Worm (Caenorhabditis elegans) whole organism, L2 larva: ENCODE data around the gene let-4.

Source experiments
- C34F6.9 ChIP-seq: fragments of 150-350 bp; optimal IDR thresholded peaks from 2 replicates; lab custom pipeline; 2014; ENCODE audit warnings: missing biosample characterization, missing genetic modification characterization
- F13H6.1 ChIP-seq: sonication (generic microtip); optimal IDR thresholded peaks from 2 replicates; lab custom pipeline; 2016; ENCODE audit warnings: missing genetic modification characterization, missing compliant biosample characterization
- R02D3.7 ChIP-seq: fragments of 150-350 bp; optimal IDR thresholded peaks from 2 replicates; lab custom pipeline; 2014; ENCODE audit warnings: missing biosample characterization, missing genetic modification characterization
- Y55F3AM.14 ChIP-seq: fragments of 200-800 bp; sonication (Bioruptor generic); optimal IDR thresholded peaks from 2 replicates; lab custom pipeline; 2018; ENCODE audit warnings: mild to moderate bottlenecking, missing genetic modification characterization, missing compliant biosample characterization
- ZK546.5 ChIP-seq: sonication (generic microtip); optimal IDR thresholded peaks from 2 replicates; lab custom pipeline; 2017; ENCODE audit warnings: missing biosample characterization, missing genetic modification characterization
- alr-1 ChIP-seq: fragments of 150-350 bp; optimal IDR thresholded peaks from 2 replicates; lab custom pipeline; 2014; ENCODE audit warnings: missing biosample characterization, missing genetic modification characterization
- aly-2 ChIP-seq: fragments of 150-350 bp; optimal IDR thresholded peaks from 2 replicates; lab custom pipeline; 2014; ENCODE audit warnings: missing biosample characterization, missing genetic modification characterization
- ama-1 ChIP-seq: fragments of 150-350 bp; optimal IDR thresholded peaks from 2 replicates; lab custom pipeline; 2018; ENCODE audit warnings: inconsistent platforms
- blmp-1 ChIP-seq: sonication (generic microtip); optimal IDR thresholded peaks from 2 replicates; lab custom pipeline; 2017; ENCODE audit warnings: missing genetic modification characterization, mild to moderate bottlenecking, missing compliant biosample characterization, antibody characterized with exemption, moderate library complexity; ENCODE audit not compliant: insufficient read depth
- ceh-16 ChIP-seq: fragments of 150-350 bp; optimal IDR thresholded peaks from 2 replicates; lab custom pipeline; 2014; ENCODE audit warnings: missing biosample characterization, missing genetic modification characterization
- ceh-82 ChIP-seq: fragments of 150-350 bp; optimal IDR thresholded peaks from 2 replicates; lab custom pipeline; 2014; ENCODE audit warnings: missing biosample characterization, missing genetic modification characterization
- crh-2 ChIP-seq: sonication (generic microtip); optimal IDR thresholded peaks from 2 replicates; lab custom pipeline; 2017; ENCODE audit warnings: missing biosample characterization, missing genetic modification characterization
- dmd-4 ChIP-seq: sonication (generic microtip); optimal IDR thresholded peaks from 2 replicates; lab custom pipeline; 2017; ENCODE audit warnings: missing biosample characterization, missing genetic modification characterization
- egl-27 ChIP-seq: sonication (generic microtip); optimal IDR thresholded peaks from 3 replicates; lab custom pipeline; 2017; ENCODE audit warnings: missing biosample characterization, missing genetic modification reagents, missing genetic modification characterization
- elt-1 ChIP-seq: fragments of 150-350 bp; optimal IDR thresholded peaks from 2 replicates; lab custom pipeline; 2014; ENCODE audit warnings: missing biosample characterization, missing genetic modification characterization
- elt-3 ChIP-seq: sonication (generic microtip); optimal IDR thresholded peaks from 2 replicates; lab custom pipeline; 2017; ENCODE audit warnings: missing biosample characterization, missing genetic modification characterization
- fos-1 ChIP-seq: fragments of 150-350 bp; optimal IDR thresholded peaks from 2 replicates; lab custom pipeline; 2014; ENCODE audit warnings: missing biosample characterization, missing genetic modification characterization
- gmeb-1 ChIP-seq: fragments of 150-350 bp; optimal IDR thresholded peaks from 2 replicates; lab custom pipeline; 2014; ENCODE audit warnings: missing biosample characterization, missing genetic modification characterization
- lin-11 ChIP-seq: fragments of 150-350 bp; sonication (generic microtip); optimal IDR thresholded peaks from 2 replicates; lab custom pipeline; 2014; ENCODE audit warnings: missing biosample characterization, missing genetic modification characterization, inconsistent platforms, mixed read lengths
- lin-13 ChIP-seq: fragments of 150-350 bp; optimal IDR thresholded peaks from 2 replicates; lab custom pipeline; 2014; ENCODE audit warnings: missing biosample characterization, missing genetic modification reagents, missing genetic modification characterization
- lin-39 ChIP-seq: fragments of 150-350 bp; optimal IDR thresholded peaks from 2 replicates; lab custom pipeline; 2014; ENCODE audit warnings: missing biosample characterization, missing genetic modification reagents, missing genetic modification characterization
- lsy-2 ChIP-seq, 2 experiments: fragments of 150-350 bp in 1 of 2; sonication (generic microtip) in 1 of 2; optimal IDR thresholded peaks; 2 replicates each; lab custom pipeline; 2014 to 2017; ENCODE audit warnings: missing biosample characterization in 2 of 2, missing genetic modification characterization in 2 of 2
- mab-5 ChIP-seq: fragments of 150-350 bp; optimal IDR thresholded peaks from 2 replicates; lab custom pipeline; 2014; ENCODE audit warnings: missing biosample characterization, missing genetic modification characterization
- mbf-1 ChIP-seq: sonication (generic microtip); optimal IDR thresholded peaks from 2 replicates; lab custom pipeline; 2017; ENCODE audit warnings: missing biosample characterization, missing genetic modification characterization
- mdl-1 ChIP-seq, 2 experiments: fragments of 150-350 bp in 1 of 2; sonication (generic microtip) in 1 of 2; optimal IDR thresholded peaks; 2 replicates each; lab custom pipeline; 2017; ENCODE audit warnings: missing biosample characterization in 2 of 2, missing genetic modification characterization in 2 of 2
- nhr-10 ChIP-seq: sonication (generic microtip); optimal IDR thresholded peaks from 2 replicates; lab custom pipeline; 2017; ENCODE audit warnings: missing biosample characterization, missing genetic modification characterization
- nhr-11 ChIP-seq: fragments of 150-350 bp; optimal IDR thresholded peaks from 2 replicates; lab custom pipeline; 2014; ENCODE audit warnings: missing biosample characterization, missing genetic modification characterization
- nhr-12 ChIP-seq: fragments of 150-350 bp; optimal IDR thresholded peaks from 2 replicates; lab custom pipeline; 2014; ENCODE audit warnings: missing biosample characterization, missing genetic modification characterization
- nhr-129 ChIP-seq: fragments of 150-350 bp; optimal IDR thresholded peaks from 2 replicates; lab custom pipeline; 2014; ENCODE audit warnings: missing biosample characterization, missing genetic modification characterization
- nhr-21 ChIP-seq: fragments of 150-350 bp; optimal IDR thresholded peaks from 2 replicates; lab custom pipeline; 2014; ENCODE audit warnings: missing biosample characterization, missing genetic modification characterization
- nhr-23 ChIP-seq: fragments of 150-350 bp; optimal IDR thresholded peaks from 2 replicates; lab custom pipeline; 2014; ENCODE audit warnings: missing biosample characterization, missing genetic modification reagents, missing genetic modification characterization
- nhr-237 ChIP-seq: fragments of 150-350 bp; optimal IDR thresholded peaks from 2 replicates; lab custom pipeline; 2014; ENCODE audit warnings: missing biosample characterization, missing genetic modification characterization
- nhr-25 ChIP-seq: fragments of 150-350 bp; sonication (generic microtip); optimal IDR thresholded peaks from 3 replicates; lab custom pipeline; 2014; ENCODE audit warnings: missing biosample characterization, missing genetic modification characterization
- nhr-6 ChIP-seq: fragments of 150-350 bp; optimal IDR thresholded peaks from 2 replicates; lab custom pipeline; 2014; ENCODE audit warnings: missing biosample characterization, missing genetic modification characterization
- nhr-77 ChIP-seq: fragments of 150-350 bp; optimal IDR thresholded peaks from 2 replicates; lab custom pipeline; 2014; ENCODE audit warnings: missing biosample characterization, missing genetic modification characterization
- peb-1 ChIP-seq: fragments of 150-350 bp; optimal IDR thresholded peaks from 2 replicates; lab custom pipeline; 2014; ENCODE audit warnings: missing biosample characterization, missing genetic modification characterization
- sem-4 ChIP-seq: fragments of 150-350 bp; optimal IDR thresholded peaks from 2 replicates; lab custom pipeline; 2014; ENCODE audit warnings: missing biosample characterization, missing genetic modification reagents, missing genetic modification characterization
- skn-1 ChIP-seq: sonication (generic microtip); optimal IDR thresholded peaks from 2 replicates; lab custom pipeline; 2017; ENCODE audit warnings: missing biosample characterization, missing genetic modification characterization
- sma-3 ChIP-seq: sonication (generic microtip); optimal IDR thresholded peaks from 2 replicates; lab custom pipeline; 2016; ENCODE audit warnings: missing genetic modification reagents, missing genetic modification characterization, missing compliant biosample characterization
- sma-9 ChIP-seq, 2 experiments: fragments of 150-350 bp in 1 of 2; sonication (generic microtip) in 1 of 2; optimal IDR thresholded peaks; 2 replicates each; lab custom pipeline; 2014 to 2016; ENCODE audit warnings: missing genetic modification characterization in 2 of 2, mild to moderate bottlenecking in 1 of 2, missing biosample characterization in 1 of 2, missing compliant biosample characterization in 1 of 2, missing genetic modification reagents in 1 of 2, moderate library complexity in 1 of 2
- snpc-4 ChIP-seq: fragments of 150-350 bp; optimal IDR thresholded peaks from 2 replicates; lab custom pipeline; 2014; ENCODE audit warnings: missing biosample characterization, missing genetic modification characterization
- unc-39 ChIP-seq: fragments of 150-350 bp; optimal IDR thresholded peaks from 2 replicates; lab custom pipeline; 2014; ENCODE audit warnings: missing biosample characterization, missing genetic modification characterization
- unc-55 ChIP-seq: fragments of 150-350 bp; sonication (generic microtip); optimal IDR thresholded peaks from 3 replicates; lab custom pipeline; 2014; ENCODE audit warnings: missing biosample characterization, missing genetic modification reagents, missing genetic modification characterization
- unc-62 ChIP-seq: fragments of 150-350 bp; optimal IDR thresholded peaks from 2 replicates; lab custom pipeline; 2014; ENCODE audit warnings: missing biosample characterization, missing genetic modification reagents, missing genetic modification characterization
- zag-1 ChIP-seq: fragments of 150-350 bp; optimal IDR thresholded peaks from 2 replicates; lab custom pipeline; 2014; ENCODE audit warnings: missing biosample characterization, missing genetic modification characterization
- ztf-1 ChIP-seq: fragments of 200-800 bp; sonication (Bioruptor generic); conservative IDR thresholded peaks from 2 replicates; pipeline ENCODE4 v1.3.6; 2022; ENCODE audit warnings: missing genetic modification characterization, missing compliant biosample characterization
- ztf-11 ChIP-seq: sonication (generic microtip); optimal IDR thresholded peaks from 2 replicates; lab custom pipeline; 2017; ENCODE audit warnings: missing biosample characterization, missing genetic modification characterization
- ztf-4 ChIP-seq: fragments of 150-350 bp; optimal IDR thresholded peaks from 2 replicates; lab custom pipeline; 2014; ENCODE audit warnings: missing biosample characterization, missing genetic modification characterization

let-4 gene

ce11 chrX:14561416-14561973 is 16.2 kb upstream of the let-4 start:
- TF ChIP-seq nhr-129: peak; percentile 79
- peak; percentile 87 for TF ChIP-seq zag-1 (tag; lab: Kevin White, UChicago)
- no peak for TF ChIP-seq ztf-1 (GFP tag; lab: Robert Waterston, UW)
- no peak for TF ChIP-seq ama-1 (lab: Kevin White, UChicago)
- peak; percentile 60 for TF ChIP-seq nhr-21
- TF ChIP-seq nhr-6: peak; percentile 58
- TF ChIP-seq crh-2 (tag; lab: Kevin White, UChicago): peak; percentile 77
- no peak for TF ChIP-seq unc-62 (GFP tag; lab: Kevin White, UChicago)
- TF ChIP-seq elt-1 (tag; lab: Kevin White, UChicago): no peak
- peak in 1 of 2 experiments; percentile 62 for TF ChIP-seq lsy-2 (tag; optimal IDR thresholded peaks at IDR 0.05; lab: Kevin White, UChicago)
- TF ChIP-seq aly-2 (tag; lab: Kevin White, UChicago): no peak
- TF ChIP-seq Y55F3AM.14 (GFP tag; lab: Kevin White, UChicago): peak; percentile 75
- TF ChIP-seq sma-9 (GFP tag; optimal IDR thresholded peaks at IDR 0.05; lab: Kevin White, UChicago): peak; percentile 97
- TF ChIP-seq sma-9 (tag; optimal IDR thresholded peaks at IDR 0.05; lab: Kevin White, UChicago): no peak
- no peak for TF ChIP-seq snpc-4 (tag; lab: Kevin White, UChicago)
- no peak for TF ChIP-seq gmeb-1
- TF ChIP-seq peb-1: no peak
- TF ChIP-seq skn-1 (tag; lab: Kevin White, UChicago): no peak
- TF ChIP-seq nhr-11 (tag; lab: Kevin White, UChicago): no peak
- TF ChIP-seq unc-39 (tag; lab: Kevin White, UChicago): no peak
- peak; percentile 87 for TF ChIP-seq F13H6.1 (tag; lab: Kevin White, UChicago)
- TF ChIP-seq mab-5: peak; percentile 60
- no peak for TF ChIP-seq nhr-10 (tag; lab: Kevin White, UChicago)
- TF ChIP-seq nhr-23 (tag; lab: Kevin White, UChicago): no peak
- TF ChIP-seq ztf-11: no peak
- peak; percentile 12 for TF ChIP-seq ceh-16 (tag; lab: Kevin White, UChicago)
- no peak for TF ChIP-seq lin-39 (tag; lab: Kevin White, UChicago)
- TF ChIP-seq R02D3.7 (tag; lab: Kevin White, UChicago): no peak
- no peak for TF ChIP-seq elt-3 (tag; lab: Kevin White, UChicago)
- peak; percentile 51 for TF ChIP-seq C34F6.9 (tag; lab: Kevin White, UChicago)
- no peak for TF ChIP-seq nhr-237 (tag; lab: Kevin White, UChicago)
- TF ChIP-seq unc-55 (GFP tag; lab: Kevin White, UChicago): peak; percentile 67
- TF ChIP-seq blmp-1 (tag; lab: Kevin White, UChicago): peak; percentile 92
- no peak for TF ChIP-seq dmd-4
- TF ChIP-seq ZK546.5: no peak
- peak; percentile 73 for TF ChIP-seq sem-4 (tag; lab: Kevin White, UChicago)
- TF ChIP-seq sma-3 (GFP tag; lab: Kevin White, UChicago): peak; percentile 50
- no peak for TF ChIP-seq nhr-12 (tag; lab: Kevin White, UChicago)
- peak; percentile 47 for TF ChIP-seq lin-13 (GFP tag; lab: Kevin White, UChicago)
- TF ChIP-seq ceh-82 (tag; lab: Kevin White, UChicago): no peak
- TF ChIP-seq alr-1 (tag; lab: Kevin White, UChicago): no peak
- no peak for TF ChIP-seq nhr-77
- peak; percentile 30 for TF ChIP-seq lin-11 (tag; lab: Kevin White, UChicago)
- TF ChIP-seq mdl-1 (tag; optimal IDR thresholded peaks at IDR 0.05; lab: Kevin White, UChicago): peak; percentile 69 to 82
- peak; percentile 45 for TF ChIP-seq ztf-4 (tag; lab: Kevin White, UChicago)
- TF ChIP-seq fos-1 (tag; lab: Kevin White, UChicago): peak; percentile 46
- TF ChIP-seq mbf-1 (tag; lab: Kevin White, UChicago): no peak
- TF ChIP-seq nhr-25: peak; percentile 24
- peak; percentile 74 for TF ChIP-seq egl-27 (tag; lab: Kevin White, UChicago)
